Fruit fly (Drosophila melanogaster): Measurements from ENCODE around the gene CG31680.

The CG31680 gene

dm6 chr2L:20675875-20676274 lies 36.0 kb downstream of the CG31680 start, which contains the start of the genes CG31678 and IKKepsilon:
TSS of gene CG31678 (minus strand) at chr2L:20675941.
TSS of gene IKKepsilon (plus strand) at chr2L:20676045.
- 0 out of 2 replicates have a peak, but pooled peaks have one; percentile 26 for TF ChIP-seq CG32121 (GFP tag; IDR thresholded peaks at IDR 0.05)
- TF ChIP-seq CG17806 (tag; optimal IDR thresholded peaks at IDR 0.05): peak; percentile 39
- TF ChIP-seq D1 (tag; optimal IDR thresholded peaks at IDR 0.05): no peak
- no peak for TF ChIP-seq Pif1A (GFP tag; optimal IDR thresholded peaks at IDR 0.05)
- peak; percentile 45 for TF ChIP-seq Snoo (tag; optimal IDR thresholded peaks at IDR 0.05)
- TF ChIP-seq CG15710 (tag; optimal IDR thresholded peaks at IDR 0.05): peak; percentile 46
- peak; percentile 44; the same call in 1 of the 3 replicates for TF ChIP-seq CG4496 (GFP tag; IDR thresholded peaks at IDR 0.05)
- no peak for TF ChIP-seq CG13204 (GFP tag; optimal IDR thresholded peaks at IDR 0.05)
- TF ChIP-seq rn (GFP tag; IDR thresholded peaks at IDR 0.05): 0 out of 2 replicates have a peak, but pooled peaks have one; percentile 10
- peak; percentile 29 for TF ChIP-seq CG9948 (tag; optimal IDR thresholded peaks at IDR 0.05)
- TF ChIP-seq CG10348 (GFP tag; IDR thresholded peaks at IDR 0.05): no peak
- no peak for TF ChIP-seq gl (tag; optimal IDR thresholded peaks at IDR 0.05)
- no peak for TF ChIP-seq CG14655 (GFP tag; optimal IDR thresholded peaks at IDR 0.05)
- peak; percentile 59 for TF ChIP-seq Ets98B (GFP tag; IDR thresholded peaks at IDR 0.05)
- TF ChIP-seq CG8159 (tag; optimal IDR thresholded peaks at IDR 0.05): peak; percentile 43
- peak; percentile 30 for TF ChIP-seq EcR (GFP tag; optimal IDR thresholded peaks at IDR 0.05)
- TF ChIP-seq CG34367 (tag; optimal IDR thresholded peaks at IDR 0.05): peak; percentile 28
- no peak for TF ChIP-seq Pif1B (GFP tag; optimal IDR thresholded peaks at IDR 0.05)
- TF ChIP-seq CG12605 (GFP tag; IDR thresholded peaks at IDR 0.05): peak; percentile 29; the same call in 1 of the 2 replicates
- TF ChIP-seq CG8301 (tag; optimal IDR thresholded peaks at IDR 0.05): peak; percentile 25
- TF ChIP-seq fd96Ca (GFP tag; IDR thresholded peaks at IDR 0.05): no peak

dm6 chr2L:20681648-20682098 lies 41.8 kb downstream of the CG31680 start, which contains the start of gene Cen:
TSS of gene Cen (minus strand) at chr2L:20681846.
- 0 out of 2 replicates have a peak, but pooled peaks have one; percentile 13 for TF ChIP-seq Ets98B (GFP tag; IDR thresholded peaks at IDR 0.05)
- no peak for TF ChIP-seq gl (tag; optimal IDR thresholded peaks at IDR 0.05)
- TF ChIP-seq CG8159 (tag; optimal IDR thresholded peaks at IDR 0.05): no peak
- TF ChIP-seq CG34367 (tag; optimal IDR thresholded peaks at IDR 0.05): peak; percentile 35
- TF ChIP-seq CG8301 (tag; optimal IDR thresholded peaks at IDR 0.05): peak; percentile 22
- TF ChIP-seq fd96Ca (GFP tag; IDR thresholded peaks at IDR 0.05): no peak
- no peak for TF ChIP-seq CG14655 (GFP tag; optimal IDR thresholded peaks at IDR 0.05)
- TF ChIP-seq D1 (tag; optimal IDR thresholded peaks at IDR 0.05): no peak
- TF ChIP-seq CG17806 (tag; optimal IDR thresholded peaks at IDR 0.05): no peak
- 0 out of 3 replicates have a peak, but pooled peaks have one; percentile 62 for TF ChIP-seq CG4496 (GFP tag; IDR thresholded peaks at IDR 0.05)
- no peak for TF ChIP-seq EcR (GFP tag; optimal IDR thresholded peaks at IDR 0.05)
- no peak for TF ChIP-seq Pif1A (GFP tag; optimal IDR thresholded peaks at IDR 0.05)
- TF ChIP-seq CG32121 (GFP tag; IDR thresholded peaks at IDR 0.05): 0 out of 2 replicates have a peak, but pooled peaks have one; percentile 12
- TF ChIP-seq CG13204 (GFP tag; optimal IDR thresholded peaks at IDR 0.05): no peak
- peak; percentile 73 for TF ChIP-seq Pif1B (GFP tag; optimal IDR thresholded peaks at IDR 0.05)
- no peak for TF ChIP-seq CG10348 (GFP tag; IDR thresholded peaks at IDR 0.05)
- no peak for TF ChIP-seq rn (GFP tag; IDR thresholded peaks at IDR 0.05)
- no peak for TF ChIP-seq Snoo (tag; optimal IDR thresholded peaks at IDR 0.05)
- peak; percentile 52; the same call in 1 of the 2 replicates for TF ChIP-seq CG12605 (GFP tag; IDR thresholded peaks at IDR 0.05)
- TF ChIP-seq CG9948 (tag; optimal IDR thresholded peaks at IDR 0.05): no peak
- TF ChIP-seq CG15710 (tag; optimal IDR thresholded peaks at IDR 0.05): peak; percentile 63

DNA sequence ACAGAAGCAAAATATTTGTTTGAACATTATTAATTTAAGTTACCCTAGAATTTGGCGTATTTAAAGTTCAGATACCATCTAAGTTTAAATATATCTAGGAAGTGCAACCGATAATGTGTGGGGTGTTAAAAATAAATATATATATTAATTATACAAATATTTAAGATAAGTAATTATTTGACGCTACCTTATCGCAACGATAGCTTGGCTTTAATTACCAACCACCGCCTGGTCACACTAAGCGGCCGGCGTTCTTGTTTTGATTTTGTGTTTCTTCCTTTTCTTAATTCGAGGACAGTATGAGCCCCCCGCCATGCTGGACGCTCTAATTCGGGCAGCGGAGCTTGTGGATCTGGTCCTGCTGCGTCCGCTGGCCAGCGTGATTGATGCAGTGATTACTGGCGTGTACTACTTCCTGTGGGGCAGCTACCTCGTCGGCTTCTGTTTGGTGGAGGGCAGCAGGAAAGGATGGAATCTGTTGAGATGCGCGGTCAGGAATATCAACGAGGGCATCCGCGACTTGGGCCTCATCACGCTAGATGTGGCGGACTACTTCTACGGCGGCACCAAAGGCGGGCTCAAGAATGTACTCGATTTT lies 42.3 kb downstream of the CG31680 start, which contains the start of gene CG2617:
CG2617 (plus strand) TSS at position 233 of the 598 bp plus-strand sequence.
- no peak for TF ChIP-seq CG15710 (tag; optimal IDR thresholded peaks at IDR 0.05)
- TF ChIP-seq Pif1B (GFP tag; optimal IDR thresholded peaks at IDR 0.05): no peak
- no peak for TF ChIP-seq CG14655 (GFP tag; optimal IDR thresholded peaks at IDR 0.05)
- TF ChIP-seq CG4496 (GFP tag; IDR thresholded peaks at IDR 0.05): no peak
- TF ChIP-seq CG12605 (GFP tag; IDR thresholded peaks at IDR 0.05): no peak
- no peak for TF ChIP-seq CG34367 (tag; optimal IDR thresholded peaks at IDR 0.05)
- TF ChIP-seq rn (GFP tag; IDR thresholded peaks at IDR 0.05): no peak

dm6 chr2L:20688722-20689121 lies 48.8 kb downstream of the CG31680 start:
- TF ChIP-seq D1 (tag; optimal IDR thresholded peaks at IDR 0.05) (no peak), CG10348 (GFP tag; IDR thresholded peaks at IDR 0.05) (no peak), CG4496 (GFP tag; IDR thresholded peaks at IDR 0.05) (no peak), CG13204 (GFP tag; optimal IDR thresholded peaks at IDR 0.05) (no peak), CG32121 (GFP tag; IDR thresholded peaks at IDR 0.05) (no peak), CG15710 (tag; optimal IDR thresholded peaks at IDR 0.05) (no peak), EcR (GFP tag; optimal IDR thresholded peaks at IDR 0.05) (no peak), Ets98B (GFP tag; IDR thresholded peaks at IDR 0.05) (no peak)

dm6 chr2L:20690055-20690454 lies 50.1 kb downstream of the CG31680 start:
- TF ChIP-seq CG4496 (GFP tag; IDR thresholded peaks at IDR 0.05) (0 out of 3 replicates have a peak, but pooled peaks have one; percentile 18), CG13204 (GFP tag; optimal IDR thresholded peaks at IDR 0.05) (no peak)

Measured in whole organism, pupa.